Worm (Caenorhabditis elegans) whole organism, early embryonic: Measurements from ENCODE around the gene W03D2.9.

Experiments used
- B0310.2 ChIP-seq: sonication (generic microtip); optimal IDR thresholded peaks from 2 replicates; lab custom pipeline; 2016; ENCODE audit warnings: mild to moderate bottlenecking, missing genetic modification characterization, missing compliant biosample characterization
- F13C5.2 ChIP-seq: sonication (generic microtip); optimal IDR thresholded peaks from 2 replicates; lab custom pipeline; 2017; ENCODE audit warnings: mild to moderate bottlenecking, missing genetic modification characterization, inconsistent platforms, missing compliant biosample characterization
- aly-1 ChIP-seq: sonication (generic microtip); optimal IDR thresholded peaks from 2 replicates; lab custom pipeline; 2016; ENCODE audit warnings: missing genetic modification characterization, missing compliant biosample characterization
- ama-1 ChIP-seq: fragments of 150-350 bp; optimal IDR thresholded peaks from 2 replicates; lab custom pipeline; 2014
- ceh-13 ChIP-seq: fragments of 200-800 bp; sonication (Bioruptor generic); optimal IDR thresholded peaks from 2 replicates; lab custom pipeline; 2018; ENCODE audit warnings: mild to moderate bottlenecking, missing genetic modification characterization, missing compliant biosample characterization
- ceh-36 ChIP-seq: sonication (generic microtip); optimal IDR thresholded peaks from 2 replicates; lab custom pipeline; 2016; ENCODE audit warnings: missing genetic modification characterization, inconsistent platforms, missing compliant biosample characterization
- ets-7 ChIP-seq: sonication (generic microtip); optimal IDR thresholded peaks from 2 replicates; lab custom pipeline; 2016; ENCODE audit warnings: missing genotype, missing genetic modification characterization, missing compliant biosample characterization
- flt-1 ChIP-seq: fragments of 200-800 bp; sonication (Bioruptor generic); IDR thresholded peaks from 2 replicates; pipeline ENCODE4 v1.3.6; 2022; ENCODE audit warnings: missing genetic modification characterization, missing compliant biosample characterization
- hmbx-1 ChIP-seq: sonication (generic microtip); optimal IDR thresholded peaks from 2 replicates; lab custom pipeline; 2016; ENCODE audit warnings: mild to moderate bottlenecking, missing genetic modification characterization, missing compliant biosample characterization
- hmg-4 ChIP-seq: fragments of 200-800 bp; sonication (Bioruptor generic); optimal IDR thresholded peaks from 2 replicates; lab custom pipeline; 2018; ENCODE audit warnings: mild to moderate bottlenecking, missing genetic modification characterization, missing compliant biosample characterization
- hnd-1 ChIP-seq: sonication (generic microtip); optimal IDR thresholded peaks from 2 replicates; lab custom pipeline; 2016; ENCODE audit warnings: missing genetic modification characterization, missing compliant biosample characterization
- pes-1 ChIP-seq: fragments of 200-800 bp; sonication (Bioruptor generic); IDR thresholded peaks from 2 replicates; pipeline ENCODE4 v1.3.6; 2022; ENCODE audit warnings: missing genetic modification reagents, missing genetic modification characterization, missing compliant biosample characterization
- scrt-1 ChIP-seq: fragments of 200-800 bp; sonication (Bioruptor generic); IDR thresholded peaks from 2 replicates; pipeline ENCODE4 v1.3.6; 2022; ENCODE audit warnings: missing genetic modification characterization, missing compliant biosample characterization
- sea-1 ChIP-seq: fragments of 200-800 bp; sonication (Bioruptor generic); conservative IDR thresholded peaks from 2 replicates; pipeline ENCODE4 v1.3.6; 2022; ENCODE audit warnings: missing genetic modification characterization, missing compliant biosample characterization
- tbx-11 ChIP-seq: fragments of 200-800 bp; sonication (Bioruptor generic); IDR thresholded peaks from 2 replicates; pipeline ENCODE4 v1.3.6; 2022; ENCODE audit warnings: missing genetic modification characterization, missing compliant biosample characterization
- tbx-37 ChIP-seq: fragments of 200-800 bp; sonication (Bioruptor generic); conservative IDR thresholded peaks from 2 replicates; pipeline ENCODE4 v1.3.6; 2022; ENCODE audit warnings: missing genetic modification reagents, missing genetic modification characterization, missing compliant biosample characterization
- tra-4 ChIP-seq: sonication (generic microtip); optimal IDR thresholded peaks from 2 replicates; lab custom pipeline; 2017; ENCODE audit warnings: missing genetic modification characterization, missing compliant biosample characterization

The W03D2.9 gene

DNA sequence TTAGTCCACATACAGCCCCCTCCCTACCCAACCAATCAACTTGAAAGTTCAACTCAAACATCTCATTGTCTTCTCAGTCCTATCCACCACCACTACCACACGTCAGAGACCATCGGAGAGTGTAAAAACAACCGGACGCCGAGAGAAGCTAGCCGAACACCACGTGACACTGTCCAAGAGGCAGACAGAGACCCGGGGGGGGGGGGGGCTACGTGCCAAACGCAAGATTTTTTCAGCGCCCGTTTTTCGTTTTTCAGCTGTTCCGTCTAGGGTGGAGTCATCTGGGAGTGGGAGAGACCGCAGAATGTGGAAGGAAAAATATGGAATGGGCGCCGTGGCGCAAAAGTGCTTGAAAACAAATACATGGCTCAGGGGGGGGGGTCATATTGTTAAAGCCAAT is 48.6 kb downstream of the W03D2.9 start:
- no peak for TF ChIP-seq tra-4 (tag; lab: Kevin White, UChicago)
- TF ChIP-seq ceh-13 (GFP tag; lab: Kevin White, UChicago) = no peak
- no peak for TF ChIP-seq B0310.2 (tag; lab: Kevin White, UChicago)
- no peak for TF ChIP-seq hmbx-1
- TF ChIP-seq sea-1 (GFP tag; lab: Robert Waterston, UW) = no peak
- no peak for TF ChIP-seq pes-1
- no peak for TF ChIP-seq hmg-4
- TF ChIP-seq ceh-36 (tag; lab: Kevin White, UChicago) = no peak
- no peak for TF ChIP-seq tbx-37 (GFP tag; lab: Robert Waterston, UW)
- no peak for TF ChIP-seq ama-1
- TF ChIP-seq ets-7 = no peak
- TF ChIP-seq hnd-1 (tag; lab: Kevin White, UChicago) = no peak
- TF ChIP-seq aly-1 = no peak
- TF ChIP-seq tbx-11 (GFP tag; lab: Robert Waterston, UW) = no peak
- no peak for TF ChIP-seq scrt-1 (GFP tag; lab: Robert Waterston, UW)

DNA sequence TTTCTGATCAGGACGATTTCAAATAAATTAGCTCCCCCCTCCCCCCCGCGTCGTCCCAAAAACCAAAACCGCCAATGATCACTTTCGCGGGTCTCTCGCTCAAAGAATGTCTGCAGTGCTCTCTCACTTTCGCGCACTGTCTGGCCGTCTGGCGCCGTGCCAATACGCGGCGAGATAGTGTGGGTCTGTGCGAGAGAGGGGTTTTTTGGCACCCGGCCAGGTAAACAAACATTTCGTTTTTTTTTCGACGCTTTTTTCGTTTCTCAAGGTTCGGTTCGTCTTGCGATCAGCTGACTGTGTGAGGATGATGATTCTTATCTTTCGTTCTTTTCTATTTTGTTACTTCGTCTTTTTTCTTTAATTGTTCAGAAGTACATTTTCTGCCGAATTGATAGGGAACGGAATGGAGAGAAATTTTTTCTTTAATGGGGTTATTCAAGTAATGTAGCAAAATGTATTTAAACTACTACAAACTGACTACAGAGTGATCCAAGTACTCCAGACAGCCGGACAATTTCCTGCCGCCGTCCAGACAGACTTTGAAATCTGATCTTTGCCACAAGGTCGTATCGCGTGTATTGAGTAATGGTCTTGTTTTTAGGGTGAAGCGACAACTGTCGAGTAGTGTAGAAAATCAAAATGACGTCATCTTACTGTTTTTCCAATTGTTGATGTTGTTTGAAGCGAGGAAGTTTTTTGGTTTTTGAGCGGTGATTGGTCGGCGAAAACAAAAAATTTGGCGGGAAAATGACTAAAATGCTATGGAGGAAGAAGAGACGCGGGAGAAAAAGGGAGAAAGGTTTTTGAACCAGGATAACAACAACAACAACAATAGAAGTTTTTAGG is 50.1 kb downstream of the W03D2.9 start:
- TF ChIP-seq B0310.2 (tag; lab: Kevin White, UChicago) (no peak), ets-7 (no peak), sea-1 (GFP tag; lab: Robert Waterston, UW) (no peak), ceh-36 (tag; lab: Kevin White, UChicago) (no peak), scrt-1 (GFP tag; lab: Robert Waterston, UW) (no peak), tbx-11 (GFP tag; lab: Robert Waterston, UW) (no peak), flt-1 (GFP tag; lab: Robert Waterston, UW) (no peak), ceh-13 (GFP tag; lab: Kevin White, UChicago) (no peak), hmbx-1 (no peak), F13C5.2 (tag; lab: Kevin White, UChicago) (no peak), ama-1 (no peak), aly-1 (no peak), tra-4 (tag; lab: Kevin White, UChicago) (no peak), hnd-1 (tag; lab: Kevin White, UChicago) (no peak), hmg-4 (no peak), pes-1 (no peak)
